Worm (Caenorhabditis elegans): ENCODE measurements around the gene grl-26.

The grl-26 gene

ce11 chrIV:326564-327070 is 4.0 kb upstream of the grl-26 start, which contains the start of gene col-101:
Gene col-101 (minus strand): TSS chrIV:327020.
- no peak for TF ChIP-seq ceh-40 (GFP tag; IDR thresholded peaks at IDR 0.05)
- no peak for TF ChIP-seq rcor-1 (GFP tag; IDR thresholded peaks at IDR 0.05)
- TF ChIP-seq zfh-2 (GFP tag; conservative IDR thresholded peaks at IDR 0.05), result no peak
- TF ChIP-seq rpc-1 (optimal IDR thresholded peaks at IDR 0.05), result no peak
- no peak for TF ChIP-seq rpc-1 (tag; optimal IDR thresholded peaks at IDR 0.05)
- TF ChIP-seq K12H6.12 (tag; optimal IDR thresholded peaks at IDR 0.05), result no peak
- TF ChIP-seq Y95B8A.8 (GFP tag; IDR thresholded peaks at IDR 0.05), result no peak
- no peak for TF ChIP-seq egl-18 (GFP tag; IDR thresholded peaks at IDR 0.05)
- no peak for TF ChIP-seq aptf-3 (GFP tag; IDR thresholded peaks at IDR 0.05)
- no peak for TF ChIP-seq madf-3 (GFP tag; IDR thresholded peaks at IDR 0.05)
- TF ChIP-seq mxl-1 (tag; optimal IDR thresholded peaks at IDR 0.05), result no peak
- TF ChIP-seq Y79H2A.3 (GFP tag; conservative IDR thresholded peaks at IDR 0.05), result no peak
- TF ChIP-seq dpff-1 (tag; optimal IDR thresholded peaks at IDR 0.05), result no peak
- TF ChIP-seq nhr-27 (tag; optimal IDR thresholded peaks at IDR 0.05), result no peak
- no peak for TF ChIP-seq zim-3 (tag; optimal IDR thresholded peaks at IDR 0.05)
- no peak for TF ChIP-seq ceh-27 (GFP tag; optimal IDR thresholded peaks at IDR 0.05)

ce11 chrIV:325640-326039 is 3.0 kb upstream of the grl-26 start:
- TF ChIP-seq let-607 (tag; optimal IDR thresholded peaks at IDR 0.05), result no peak
- no peak for TF ChIP-seq F10E7.11 (tag; optimal IDR thresholded peaks at IDR 0.05)
- TF ChIP-seq madf-10 (tag; optimal IDR thresholded peaks at IDR 0.05), result no peak
- no peak for TF ChIP-seq nhr-90 (tag; optimal IDR thresholded peaks at IDR 0.05)
- TF ChIP-seq athp-1 (tag; optimal IDR thresholded peaks at IDR 0.05), result no peak
- no peak for TF ChIP-seq zim-3 (tag; optimal IDR thresholded peaks at IDR 0.05)
- no peak for TF ChIP-seq hmg-1.2 (GFP tag; IDR thresholded peaks at IDR 0.05)
- TF ChIP-seq rcor-1 (GFP tag; IDR thresholded peaks at IDR 0.05), result no peak
- TF ChIP-seq nfyb-1 (GFP tag; IDR thresholded peaks at IDR 0.05), result no peak
- TF ChIP-seq zfh-2 (GFP tag; conservative IDR thresholded peaks at IDR 0.05), result peak; percentile 94
- no peak for TF ChIP-seq tlf-1 (GFP tag; optimal IDR thresholded peaks at IDR 0.05)
- no peak for TF ChIP-seq ztf-28 (GFP tag; IDR thresholded peaks at IDR 0.05)
- TF ChIP-seq F39B2.1 (GFP tag; IDR thresholded peaks at IDR 0.05), result no peak
- no peak for TF ChIP-seq C06A6.2 (GFP tag; conservative IDR thresholded peaks at IDR 0.05)
- TF ChIP-seq B0261.1 (tag; optimal IDR thresholded peaks at IDR 0.05), result no peak
- no peak for TF ChIP-seq cebp-1 (GFP tag; IDR thresholded peaks at IDR 0.05)
- no peak for TF ChIP-seq cebp-1 (tag; optimal IDR thresholded peaks at IDR 0.05)
- TF ChIP-seq egrh-3 (GFP tag; IDR thresholded peaks at IDR 0.05), result peak; percentile 87
- no peak for TF ChIP-seq B0035.1 (tag; optimal IDR thresholded peaks at IDR 0.05)

- TF ChIP-seq F52B5.7 (tag; optimal IDR thresholded peaks at IDR 0.05) (no peak), sdz-38 (tag; optimal IDR thresholded peaks at IDR 0.05) (no peak), pha-4 (tag; optimal IDR thresholded peaks at IDR 0.05) (no peak), cebp-2 (GFP tag; IDR thresholded peaks at IDR 0.05) (no peak), egl-18 (GFP tag; IDR thresholded peaks at IDR 0.05) (no peak), tbp1 (GFP tag; optimal IDR thresholded peaks at IDR 0.05) (no peak), mcd-1 (GFP tag; IDR thresholded peaks at IDR 0.05) (no peak), Y79H2A.3 (GFP tag; conservative IDR thresholded peaks at IDR 0.05) (no peak), zim-3 (tag; optimal IDR thresholded peaks at IDR 0.05) (no peak), nfyb-1 (GFP tag; IDR thresholded peaks at IDR 0.05) (no peak), ztf-28 (GFP tag; IDR thresholded peaks at IDR 0.05) (no peak), C17E4.6 (GFP tag; IDR thresholded peaks at IDR 0.05) (no peak), bed-1 (GFP tag; IDR thresholded peaks at IDR 0.05) (no peak), ets-4 (GFP tag; optimal IDR thresholded peaks at IDR 0.05) (no peak), F10E7.11 (tag; optimal IDR thresholded peaks at IDR 0.05) (no peak), ztf-3 (GFP tag; optimal IDR thresholded peaks at IDR 0.05) (no peak), D2030.7 (GFP tag; IDR thresholded peaks at IDR 0.05) (no peak), nhr-27 (tag; optimal IDR thresholded peaks at IDR 0.05) (no peak)
Observed at ce11 chrIV:324759-325158, 2.1 kb upstream of the grl-26 start, which contains the start of gene drl-1. Gene drl-1 (plus strand): TSS chrIV:325059.

All from whole organism, young adult.